Worm (Caenorhabditis elegans) whole organism, dauer: Measurements from ENCODE around the gene Y45F3A.8.

ENCODE experiments used
- unc-62 ChIP-seq: sonication (generic microtip); optimal IDR thresholded peaks from 2 replicates; lab custom pipeline; 2017; ENCODE audit warnings: missing biosample characterization, missing genetic modification reagents, missing genetic modification characterization

Y45F3A.8 gene

ce11 chrIII:10565926-10566325 lies 26.7 kb downstream of the Y45F3A.8 start, which contains the start of gene acdh-11:
acdh-11 (plus strand) TSS chrIII:10566258.
- no peak for TF ChIP-seq unc-62

- no peak for TF ChIP-seq unc-62
Measured at ce11 chrIII:10562542-10562941, 30.1 kb downstream of the Y45F3A.8 start.

ce11 chrIII:10561904-10562303 lies 30.7 kb downstream of the Y45F3A.8 start, which contains the start of gene Y45F3A.1:
Y45F3A.1 (minus strand) TSS chrIII:10561915.
- TF ChIP-seq unc-62, result no peak

DNA sequence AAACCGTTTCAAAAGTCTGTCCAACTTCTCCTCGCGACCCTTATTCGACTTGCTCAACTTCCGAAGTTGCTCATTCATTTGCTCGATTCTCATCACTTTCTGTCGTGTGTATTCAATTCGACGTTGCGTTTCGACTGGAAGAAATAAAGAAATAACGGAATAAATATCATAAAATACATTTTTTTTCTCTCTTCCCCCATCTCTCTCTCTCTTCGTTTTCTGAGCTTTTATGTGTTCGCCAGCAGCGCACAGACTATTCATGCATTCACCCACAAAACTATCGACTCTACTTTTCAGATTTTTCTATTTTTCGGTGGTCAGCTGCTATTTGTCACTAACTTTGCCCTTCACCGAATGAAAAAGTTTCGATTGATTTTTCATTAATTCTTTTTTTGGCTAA lies 32.3 kb downstream of the Y45F3A.8 start, which contains the start of gene rab-30:
TSS of gene rab-30 (plus strand) at position 301 of the 400 bp plus-strand sequence.
- TF ChIP-seq unc-62, result no peak

DNA sequence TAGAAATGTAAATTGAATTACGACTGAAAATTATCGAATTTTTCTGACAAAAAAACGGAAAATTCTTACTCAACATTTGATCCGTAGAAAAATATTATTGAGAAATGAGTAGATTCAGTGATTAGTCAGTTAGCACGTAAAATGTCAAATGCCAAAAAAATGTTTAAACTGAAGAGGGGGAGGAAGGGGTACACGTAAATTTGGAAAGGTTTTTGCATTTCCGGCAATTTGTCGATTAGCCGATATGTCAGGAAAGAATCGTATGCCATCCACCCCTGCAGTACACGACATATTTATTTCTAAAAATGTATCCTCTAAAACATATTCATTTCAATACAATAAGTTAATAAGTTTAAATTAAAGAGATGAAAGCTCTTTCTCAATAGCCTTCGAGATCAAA lies 34.7 kb downstream of the Y45F3A.8 start, which contains the start of gene T21C12.4:
TSS of gene T21C12.4 (minus strand) at position 101 of the 400 bp plus-strand sequence.
- no peak for TF ChIP-seq unc-62

DNA sequence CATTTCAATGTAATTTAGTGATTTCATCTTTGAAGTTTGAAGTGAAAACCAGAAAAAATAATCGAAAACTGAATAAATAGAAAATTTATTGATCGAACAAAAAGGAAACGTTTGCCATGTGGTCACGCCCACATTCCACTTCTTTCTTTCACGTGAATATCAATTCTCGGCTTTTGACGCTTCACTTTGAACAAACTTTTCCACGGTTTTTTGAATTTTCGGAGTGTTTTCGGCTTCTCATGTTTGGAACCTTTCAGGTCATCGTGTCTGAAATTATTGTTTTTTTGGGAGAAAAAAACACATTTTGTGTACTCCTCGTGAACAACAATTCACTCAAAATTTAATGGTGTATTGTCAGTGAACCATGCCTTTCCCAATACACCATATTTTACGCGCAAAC lies 39.7 kb downstream of the Y45F3A.8 start, which contains the start of gene T21C12.8:
TSS of gene T21C12.8 (minus strand) at position 101 of the 400 bp plus-strand sequence.
- no peak for TF ChIP-seq unc-62
